Worm (Caenorhabditis elegans): ENCODE data around the gene T28C6.5.

Gene T28C6.5

ce11 chrIV:8816617-8817016 is 4.6 kb upstream of the T28C6.5 start:
- TF ChIP-seq tbx-2 (tag; optimal IDR thresholded peaks at IDR 0.05) (no peak), elt-2 (tag; optimal IDR thresholded peaks at IDR 0.05) (no peak), hlh-6 (tag; optimal IDR thresholded peaks at IDR 0.05) (no peak), pqm-1 (tag; optimal IDR thresholded peaks at IDR 0.05) (no peak), ceh-30 (tag; optimal IDR thresholded peaks at IDR 0.05) (no peak), F13H6.1 (tag; optimal IDR thresholded peaks at IDR 0.05) (no peak), ceh-19 (GFP tag; optimal IDR thresholded peaks at IDR 0.05) (no peak), K02D7.2 (tag; optimal IDR thresholded peaks at IDR 0.05) (no peak), ahr-1 (tag; optimal IDR thresholded peaks at IDR 0.05) (no peak), fkh-10 (GFP tag; optimal IDR thresholded peaks at IDR 0.05) (no peak)

ce11 chrIV:8817639-8818038 is 3.6 kb upstream of the T28C6.5 start, which contains the start of gene T28C6.10:
T28C6.10 (plus strand) TSS chrIV:8817939.
- TF ChIP-seq elt-4 (tag; optimal IDR thresholded peaks at IDR 0.05): no peak
- no peak for TF ChIP-seq ceh-24 (tag; optimal IDR thresholded peaks at IDR 0.05)
- TF ChIP-seq ttx-3 (tag; optimal IDR thresholded peaks at IDR 0.05): no peak
- TF ChIP-seq K02D7.2 (tag; optimal IDR thresholded peaks at IDR 0.05): no peak

- TF ChIP-seq elt-2 (tag; optimal IDR thresholded peaks at IDR 0.05) (peak; percentile 24), eyg-1 (tag; optimal IDR thresholded peaks at IDR 0.05) (no peak)
Measured at ce11 chrIV:8819471-8819870, 1.8 kb upstream of the T28C6.5 start.

DNA sequence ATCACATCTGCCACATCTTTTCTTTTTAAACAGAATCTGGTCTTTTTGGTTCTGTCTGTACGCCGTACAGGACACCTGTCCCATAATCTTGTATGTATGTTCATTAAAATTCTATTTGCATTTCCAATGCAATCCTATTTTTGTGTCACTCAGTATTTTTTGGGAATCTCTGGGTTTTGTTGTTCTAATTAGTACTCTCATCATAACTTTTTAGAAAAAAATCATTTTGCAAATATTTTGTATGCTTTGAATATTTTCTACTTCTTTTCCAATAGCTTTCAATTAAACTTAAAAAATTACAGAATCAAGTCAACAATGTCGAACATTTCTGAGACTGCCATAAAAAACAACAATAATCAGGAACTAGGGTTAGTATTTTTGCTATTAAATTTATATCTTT is 1.2 kb upstream of the T28C6.5 start, which contains the start of gene T28C6.3:
TSS of gene T28C6.3 (plus strand) at position 301 of the 400 bp plus-strand sequence.
- no peak for TF ChIP-seq odd-2 (tag; optimal IDR thresholded peaks at IDR 0.05)
- TF ChIP-seq eyg-1 (tag; optimal IDR thresholded peaks at IDR 0.05): no peak
- TF ChIP-seq ceh-34 (tag; optimal IDR thresholded peaks at IDR 0.05): no peak
- no peak for TF ChIP-seq unc-86 (tag; optimal IDR thresholded peaks at IDR 0.05)
- TF ChIP-seq syd-9 (tag; optimal IDR thresholded peaks at IDR 0.05): no peak
- no peak for TF ChIP-seq dve-1 (tag; optimal IDR thresholded peaks at IDR 0.05)
- no peak for TF ChIP-seq rnt-1 (tag; optimal IDR thresholded peaks at IDR 0.05)

- TF ChIP-seq rnt-1 (tag; optimal IDR thresholded peaks at IDR 0.05): no peak
- TF ChIP-seq ceh-6 (GFP tag; optimal IDR thresholded peaks at IDR 0.05): no peak
- TF ChIP-seq sdc-2 (tag; optimal IDR thresholded peaks at IDR 0.05): no peak
- no peak for TF ChIP-seq ceh-2 (tag; optimal IDR thresholded peaks at IDR 0.05)
- no peak for TF ChIP-seq ceh-30 (tag; optimal IDR thresholded peaks at IDR 0.05)
Measured at ce11 chrIV:8822598-8822997, 1.4 kb downstream of the T28C6.5 start.

DNA sequence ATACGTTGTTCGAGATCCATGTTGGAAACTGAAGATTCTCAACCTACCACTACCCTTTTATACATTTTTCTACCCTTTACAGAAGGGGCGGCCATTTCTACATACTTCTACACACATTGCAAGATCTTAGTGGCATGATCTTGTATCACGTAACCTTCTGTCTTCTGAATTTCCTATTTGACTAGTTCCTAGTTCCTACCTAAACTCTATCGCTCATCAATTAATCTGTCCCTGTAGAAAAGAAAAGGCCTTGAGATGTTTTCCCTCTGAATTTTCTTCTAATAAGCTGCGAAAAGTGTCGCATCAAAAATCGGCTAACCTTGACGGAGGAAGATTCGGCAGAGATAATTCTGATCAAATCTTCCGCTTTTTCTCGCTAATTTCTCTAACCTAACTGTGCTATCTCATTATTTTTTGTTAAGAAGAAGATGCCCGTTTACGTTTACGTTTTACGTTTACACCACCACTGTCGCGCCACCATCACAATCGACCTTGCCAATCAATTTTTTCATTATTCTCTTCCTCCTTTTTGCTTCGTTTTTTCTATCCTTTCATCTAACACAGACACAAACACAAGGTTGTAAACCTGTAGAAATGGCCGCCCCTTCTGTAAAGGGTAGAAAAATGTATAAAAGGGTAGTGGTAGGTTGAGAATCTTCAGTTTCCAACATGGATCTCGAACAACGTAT is 3.0 kb downstream of the T28C6.5 start, which contains the start of the genes col-117 and col-3:
TSS of gene col-117 (minus strand) at position 51 of the 689 bp plus-strand sequence.
TSS of gene col-3 (plus strand) at position 639 of the 689 bp plus-strand sequence.
- TF ChIP-seq nhr-232 (tag; optimal IDR thresholded peaks at IDR 0.05) (no peak), C08G9.2 (tag; optimal IDR thresholded peaks at IDR 0.05) (no peak), pag-3 (tag; optimal IDR thresholded peaks at IDR 0.05; ENCODE audit: borderline replicate concordance) (no peak), nfya-1 (tag; optimal IDR thresholded peaks at IDR 0.05) (no peak), syd-9 (tag; optimal IDR thresholded peaks at IDR 0.05) (no peak), K02D7.2 (tag; optimal IDR thresholded peaks at IDR 0.05) (no peak), npax-4 (tag; optimal IDR thresholded peaks at IDR 0.05) (no peak), mec-3 (tag; optimal IDR thresholded peaks at IDR 0.05; ENCODE audit: borderline replicate concordance) (no peak), ceh-22 (tag; optimal IDR thresholded peaks at IDR 0.05) (no peak), pha-2 (tag; optimal IDR thresholded peaks at IDR 0.05) (no peak), pha-4 (tag; optimal IDR thresholded peaks at IDR 0.05) (no peak), ceh-6 (GFP tag; optimal IDR thresholded peaks at IDR 0.05) (no peak), unc-42 (tag; optimal IDR thresholded peaks at IDR 0.05) (no peak), hlh-15 (tag; optimal IDR thresholded peaks at IDR 0.05) (no peak), zip-5 (tag; optimal IDR thresholded peaks at IDR 0.05) (no peak), ceh-9 (tag; optimal IDR thresholded peaks at IDR 0.05) (no peak), ceh-45 (GFP tag; IDR thresholded peaks at IDR 0.05) (no peak)

Measured in whole organism, late embryonic.